Fruit fly (Drosophila melanogaster) whole organism, pupa: ENCODE results near the gene REPTOR.
A peak's percentile ranks its signal among the peaks of the same experiment; 100 is the strongest.

Experiments
- CG10348 ChIP-seq: fragments of 200-800 bp; sonication (Bioruptor generic); IDR thresholded peaks from 2 replicates; pipeline ENCODE4 v1.3.6; 2022; ENCODE audit warnings: missing biosample characterization, missing genetic modification characterization
- CG12605 ChIP-seq: fragments of 200-800 bp; sonication (Bioruptor generic); IDR thresholded peaks from 2 replicates; pipeline ENCODE4 v1.3.6; 2022; ENCODE audit warnings: missing biosample characterization, missing genetic modification characterization
- CG13204 ChIP-seq: fragments of 200-800 bp; sonication (Bioruptor generic); optimal IDR thresholded peaks from 2 replicates; lab custom pipeline; 2018; ENCODE audit warnings: missing biosample characterization, mild to moderate bottlenecking, missing genetic modification characterization, moderate library complexity
- CG14655 ChIP-seq: fragments of 200-800 bp; sonication (Bioruptor generic); optimal IDR thresholded peaks from 3 replicates; lab custom pipeline; 2017; ENCODE audit warnings: mild to moderate bottlenecking, missing biosample characterization, missing genetic modification reagents, missing genetic modification characterization
- CG15710 ChIP-seq: fragments of 200-800 bp; sonication (Bioruptor generic); optimal IDR thresholded peaks from 2 replicates; lab custom pipeline; 2018; ENCODE audit warnings: missing biosample characterization, mild to moderate bottlenecking, missing genetic modification characterization, moderate library complexity
- CG17806 ChIP-seq: fragments of 200-800 bp; sonication (Bioruptor generic); optimal IDR thresholded peaks from 2 replicates; lab custom pipeline; 2018; ENCODE audit warnings: missing biosample characterization, mild to moderate bottlenecking, missing genetic modification characterization, moderate library complexity
- CG32121 ChIP-seq: fragments of 200-800 bp; sonication (Bioruptor generic); IDR thresholded peaks from 2 replicates; pipeline ENCODE4 v1.3.6; 2022; ENCODE audit warnings: missing biosample characterization, missing genetic modification characterization
- CG34367 ChIP-seq: fragments of 200-800 bp; sonication (Bioruptor generic); optimal IDR thresholded peaks from 2 replicates; lab custom pipeline; 2018; ENCODE audit warnings: missing biosample characterization, mild to moderate bottlenecking, missing genetic modification characterization
- CG4496 ChIP-seq: fragments of 200-800 bp; sonication (Bioruptor generic); IDR thresholded peaks from 3 replicates; pipeline ENCODE4 v1.3.6; 2022; ENCODE audit warnings: missing biosample characterization, missing genetic modification characterization
- CG8159 ChIP-seq: fragments of 200-800 bp; sonication (Bioruptor generic); optimal IDR thresholded peaks from 3 replicates; lab custom pipeline; 2018; ENCODE audit warnings: missing biosample characterization, mild to moderate bottlenecking, missing genetic modification characterization, moderate library complexity
- CG8301 ChIP-seq: fragments of 200-800 bp; sonication (Bioruptor generic); optimal IDR thresholded peaks from 2 replicates; lab custom pipeline; 2018; ENCODE audit warnings: missing biosample characterization, mild to moderate bottlenecking, missing genetic modification characterization
- CG9948 ChIP-seq: fragments of 200-800 bp; sonication (Bioruptor generic); optimal IDR thresholded peaks from 2 replicates; lab custom pipeline; 2018; ENCODE audit warnings: missing biosample characterization, mild to moderate bottlenecking, missing genetic modification characterization, moderate library complexity
- D1 ChIP-seq: fragments of 200-800 bp; sonication (Bioruptor generic); optimal IDR thresholded peaks from 2 replicates; lab custom pipeline; 2018; ENCODE audit warnings: missing biosample characterization, mild to moderate bottlenecking, missing genetic modification characterization, moderate library complexity
- EcR ChIP-seq: fragments of 200-800 bp; sonication (Bioruptor generic); optimal IDR thresholded peaks from 3 replicates; lab custom pipeline; 2019; ENCODE audit warnings: missing biosample characterization, missing genetic modification characterization, mild to moderate bottlenecking, moderate library complexity, missing genetic modification reagents
- Ets98B ChIP-seq: fragments of 200-800 bp; sonication (Bioruptor generic); IDR thresholded peaks from 2 replicates; pipeline ENCODE4 v1.3.6; 2022; ENCODE audit warnings: missing biosample characterization, missing genetic modification characterization
- Pif1A ChIP-seq: fragments of 200-800 bp; sonication (Bioruptor generic); optimal IDR thresholded peaks from 3 replicates; lab custom pipeline; 2016; ENCODE audit warnings: missing biosample characterization, missing genetic modification characterization
- Pif1B ChIP-seq: fragments of 200-800 bp; sonication (Bioruptor generic); optimal IDR thresholded peaks from 3 replicates; lab custom pipeline; 2016; ENCODE audit warnings: missing biosample characterization, missing genetic modification characterization
- Snoo ChIP-seq: fragments of 200-800 bp; sonication (Bioruptor generic); optimal IDR thresholded peaks from 3 replicates; lab custom pipeline; 2017; ENCODE audit warnings: missing biosample characterization, mild to moderate bottlenecking, missing genetic modification characterization, inconsistent platforms
- fd96Ca ChIP-seq: fragments of 200-800 bp; sonication (Bioruptor generic); IDR thresholded peaks from 3 replicates; pipeline ENCODE4 v1.3.6; 2022; ENCODE audit warnings: missing biosample characterization, missing genetic modification characterization
- gl ChIP-seq: fragments of 200-800 bp; sonication (Bioruptor generic); optimal IDR thresholded peaks from 2 replicates; lab custom pipeline; 2018; ENCODE audit warnings: missing biosample characterization, mild to moderate bottlenecking, missing genetic modification characterization
- rn ChIP-seq: fragments of 200-800 bp; sonication (Bioruptor generic); IDR thresholded peaks from 2 replicates; pipeline ENCODE4 v1.3.6; 2022; ENCODE audit warnings: missing biosample characterization, missing genetic modification characterization

The REPTOR gene

DNA sequence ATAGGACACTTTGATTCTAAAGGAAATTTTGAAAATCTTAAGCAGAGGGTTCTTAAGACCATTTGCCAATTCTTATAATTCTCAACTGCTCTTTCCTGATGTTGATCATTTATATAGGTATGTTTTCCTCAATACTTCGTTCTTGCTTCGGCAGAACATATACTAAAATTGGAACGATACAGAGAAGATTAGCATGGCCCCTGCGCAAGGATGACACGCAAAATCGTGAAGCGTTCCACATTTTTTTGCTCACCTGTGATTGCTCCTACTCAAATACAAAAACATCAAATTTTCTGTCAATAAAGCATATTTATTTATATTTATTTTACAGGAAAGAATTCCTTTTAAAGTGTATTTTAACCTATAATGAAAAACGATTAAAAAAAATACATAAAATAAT is 26.1 kb downstream of the REPTOR start:
- no peak for TF ChIP-seq CG10348 (GFP tag; lab: Robert Waterston, UW)
- TF ChIP-seq gl (tag; lab: Kevin White, UChicago) = no peak
- no peak for TF ChIP-seq Pif1A
- no peak for TF ChIP-seq CG32121
- TF ChIP-seq fd96Ca (GFP tag; lab: Robert Waterston, UW) = no peak
- no peak for TF ChIP-seq CG9948 (tag; lab: Kevin White, UChicago)
- TF ChIP-seq D1 (tag; lab: Kevin White, UChicago) = no peak
- no peak for TF ChIP-seq CG4496 (GFP tag; lab: Robert Waterston, UW)
- no peak for TF ChIP-seq CG15710 (tag; lab: Kevin White, UChicago)
- no peak for TF ChIP-seq CG34367 (tag; lab: Kevin White, UChicago)
- TF ChIP-seq CG8159 (tag; lab: Kevin White, UChicago) = no peak
- no peak for TF ChIP-seq EcR (GFP tag; lab: Kevin White, UChicago)
- TF ChIP-seq CG14655 = no peak
- no peak for TF ChIP-seq CG13204 (GFP tag; lab: Kevin White, UChicago)
- TF ChIP-seq Snoo (tag; lab: Kevin White, UChicago) = no peak

- TF ChIP-seq EcR (GFP tag; lab: Kevin White, UChicago) (no peak), Ets98B (GFP tag; lab: Robert Waterston, UW) (no peak), Pif1A (no peak), CG4496 (GFP tag; lab: Robert Waterston, UW) (no peak), rn (GFP tag; lab: Robert Waterston, UW) (no peak), CG15710 (tag; lab: Kevin White, UChicago) (no peak), CG8301 (no peak), gl (tag; lab: Kevin White, UChicago) (no peak), CG14655 (no peak), Pif1B (no peak), CG34367 (tag; lab: Kevin White, UChicago) (no peak), CG8159 (tag; lab: Kevin White, UChicago) (no peak), CG10348 (GFP tag; lab: Robert Waterston, UW) (no peak), CG13204 (GFP tag; lab: Kevin White, UChicago) (no peak), CG32121 (no peak), CG12605 (no peak), CG17806 (tag; lab: Kevin White, UChicago) (no peak), CG9948 (tag; lab: Kevin White, UChicago) (no peak), fd96Ca (GFP tag; lab: Robert Waterston, UW) (no peak), D1 (tag; lab: Kevin White, UChicago) (no peak)
- TF ChIP-seq, all 21 proteins: peak for 0
Measured at dm6 chr3R:24555932-24556331, 26.7 kb downstream of the REPTOR start.

dm6 chr3R:24555150-24555549 is 27.5 kb downstream of the REPTOR start:
- TF ChIP-seq CG8301 = no peak
- no peak for TF ChIP-seq Pif1A

- TF ChIP-seq CG17806 (tag; lab: Kevin White, UChicago) (no peak), CG4496 (GFP tag; lab: Robert Waterston, UW) (no peak), EcR (GFP tag; lab: Kevin White, UChicago) (no peak), CG8301 (no peak), rn (GFP tag; lab: Robert Waterston, UW) (no peak), CG34367 (tag; lab: Kevin White, UChicago) (no peak), Snoo (tag; lab: Kevin White, UChicago) (no peak), CG13204 (GFP tag; lab: Kevin White, UChicago) (no peak), CG15710 (tag; lab: Kevin White, UChicago) (no peak), CG8159 (tag; lab: Kevin White, UChicago) (no peak), CG10348 (GFP tag; lab: Robert Waterston, UW) (no peak), Pif1B (no peak), CG12605 (no peak), D1 (tag; lab: Kevin White, UChicago) (no peak), CG9948 (tag; lab: Kevin White, UChicago) (no peak), CG32121 (no peak), fd96Ca (GFP tag; lab: Robert Waterston, UW) (no peak), Pif1A (no peak), CG14655 (no peak)
- TF ChIP-seq, all 21 proteins: peak for 0
Measured at dm6 chr3R:24550802-24551391, 31.8 kb downstream of the REPTOR start.

DNA sequence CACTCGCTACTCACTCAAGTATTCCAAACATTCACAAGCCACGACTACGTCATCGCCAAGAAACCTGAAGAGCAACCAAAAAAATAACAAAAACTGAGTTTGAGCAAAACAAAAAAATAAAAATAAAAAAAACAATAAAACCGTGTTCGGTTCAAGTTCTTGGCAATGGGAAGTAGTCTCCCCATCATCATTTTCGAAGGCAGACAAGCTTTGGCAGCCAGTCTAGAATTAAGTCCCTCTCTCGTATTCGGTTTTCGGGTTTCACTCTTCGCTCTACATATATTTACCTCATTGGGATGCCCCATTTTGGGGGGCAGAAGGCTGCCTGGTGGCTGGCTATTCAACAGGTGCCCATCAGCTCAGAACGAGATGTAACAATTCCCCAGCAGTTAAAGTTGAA is 32.8 kb downstream of the REPTOR start:
- no peak for TF ChIP-seq CG10348 (GFP tag; lab: Robert Waterston, UW)
- no peak for TF ChIP-seq fd96Ca (GFP tag; lab: Robert Waterston, UW)
- TF ChIP-seq Snoo (tag; lab: Kevin White, UChicago) = peak; percentile 30
- TF ChIP-seq Pif1A = peak; percentile 79
- peak; percentile 81 for TF ChIP-seq CG15710 (tag; lab: Kevin White, UChicago)
- TF ChIP-seq CG14655 = no peak
- peak; percentile 49 for TF ChIP-seq CG9948 (tag; lab: Kevin White, UChicago)
- peak; percentile 80 for TF ChIP-seq CG8159 (tag; lab: Kevin White, UChicago)
- no peak for TF ChIP-seq CG4496 (GFP tag; lab: Robert Waterston, UW)
- TF ChIP-seq Pif1B = peak; percentile 71
- TF ChIP-seq D1 (tag; lab: Kevin White, UChicago) = no peak
- no peak for TF ChIP-seq CG13204 (GFP tag; lab: Kevin White, UChicago)
- no peak for TF ChIP-seq Ets98B (GFP tag; lab: Robert Waterston, UW)
- no peak for TF ChIP-seq CG32121
- peak; percentile 94 for TF ChIP-seq gl (tag; lab: Kevin White, UChicago)
- no peak for TF ChIP-seq rn (GFP tag; lab: Robert Waterston, UW)
- peak; percentile 79 for TF ChIP-seq CG34367 (tag; lab: Kevin White, UChicago)
- TF ChIP-seq CG17806 (tag; lab: Kevin White, UChicago) = peak; percentile 65
- peak; percentile 65 for TF ChIP-seq EcR (GFP tag; lab: Kevin White, UChicago)
- TF ChIP-seq CG8301 = no peak
- TF ChIP-seq CG12605 = peak; percentile 65
- TF ChIP-seq, all 21 proteins: peak for 11
